Worm (Caenorhabditis elegans) whole organism, late embryonic: ENCODE data around the gene C34C12.6.

Experiments used
- ceh-45 ChIP-seq: fragments of 200-800 bp; sonication (Bioruptor generic); IDR thresholded peaks from 2 replicates; pipeline ENCODE4 v1.3.6; 2022; ENCODE audit warnings: missing genetic modification reagents, missing genetic modification characterization, missing compliant biosample characterization
- fax-1 ChIP-seq: sonication (generic microtip); optimal IDR thresholded peaks from 2 replicates; lab custom pipeline; 2016; ENCODE audit warnings: missing genotype, missing genetic modification characterization, missing compliant biosample characterization
- zip-5 ChIP-seq: sonication (generic microtip); optimal IDR thresholded peaks from 2 replicates; lab custom pipeline; 2016; ENCODE audit warnings: missing genetic modification characterization, missing compliant biosample characterization

- TF ChIP-seq ceh-45 (no peak), zip-5 (no peak), fax-1 (tag; lab: Kevin White, UChicago) (no peak)
Measured at ce11 chrIII:3488224-3488623, 5.8 kb downstream of the C34C12.6 start, which contains the start of gene C34C12.7.
